Worm (Caenorhabditis elegans): Measurements from ENCODE around the gene K10H10.13.

- TF ChIP-seq ceh-28 (tag; optimal IDR thresholded peaks at IDR 0.05) = no peak
- TF ChIP-seq pha-4 (tag; optimal IDR thresholded peaks at IDR 0.05) = peak; percentile 41
- no peak for TF ChIP-seq fkh-10 (GFP tag; optimal IDR thresholded peaks at IDR 0.05)
- no peak for TF ChIP-seq unc-62 (GFP tag; optimal IDR thresholded peaks at IDR 0.05)
- TF ChIP-seq ama-1 (optimal IDR thresholded peaks at IDR 0.05) = no peak
Observed at ce11 chrII:14506245-14506644, 4.8 kb downstream of the K10H10.13 start, which contains the start of gene K10H10.12.
